Worm (Caenorhabditis elegans): Measurements from ENCODE around the gene clec-132.

The clec-132 gene

ce11 chrII:3576742-3577141, at the start of gene clec-132:
TSS of gene clec-132 (plus strand) at chrII:3577042.
- TF ChIP-seq ztf-16 (tag; optimal IDR thresholded peaks at IDR 0.05) (no peak), C38D4.7 (GFP tag; optimal IDR thresholded peaks at IDR 0.05) (no peak)

ce11 chrII:3527460-3527859, 49.4 kb upstream of the clec-132 start:
- TF ChIP-seq lim-6 (tag; optimal IDR thresholded peaks at IDR 0.05) (peak; percentile 17), ceh-48 (tag; optimal IDR thresholded peaks at IDR 0.05) (no peak), ceh-14 (tag; optimal IDR thresholded peaks at IDR 0.05) (peak; percentile 67)

- TF ChIP-seq K09A11.1 (tag; optimal IDR thresholded peaks at IDR 0.05; ENCODE audit: insufficient read depth) = no peak
- TF ChIP-seq tbx-2 (tag; optimal IDR thresholded peaks at IDR 0.05) = no peak
- no peak for TF ChIP-seq odd-2 (tag; optimal IDR thresholded peaks at IDR 0.05)
- TF ChIP-seq ceh-31 (tag; optimal IDR thresholded peaks at IDR 0.05) = no peak
- no peak for TF ChIP-seq che-1 (tag; optimal IDR thresholded peaks at IDR 0.05)
- no peak for TF ChIP-seq ref-2 (tag; optimal IDR thresholded peaks at IDR 0.05)
- TF ChIP-seq eyg-1 (tag; optimal IDR thresholded peaks at IDR 0.05) = no peak
- no peak for TF ChIP-seq hlh-8 (tag; optimal IDR thresholded peaks at IDR 0.05)
- TF ChIP-seq elt-2 (tag; optimal IDR thresholded peaks at IDR 0.05) = no peak
- TF ChIP-seq ahr-1 (tag; optimal IDR thresholded peaks at IDR 0.05) = no peak
- TF ChIP-seq unc-3 (GFP tag; conservative IDR thresholded peaks at IDR 0.05) = no peak
- TF ChIP-seq unc-3 (tag; optimal IDR thresholded peaks at IDR 0.05) = no peak
- no peak for TF ChIP-seq mec-3 (tag; optimal IDR thresholded peaks at IDR 0.05; ENCODE audit: borderline replicate concordance)
- TF ChIP-seq pros-1 (tag; optimal IDR thresholded peaks at IDR 0.05) = no peak
- TF ChIP-seq C38D4.7 (GFP tag; optimal IDR thresholded peaks at IDR 0.05) = no peak
- TF ChIP-seq ceh-19 (GFP tag; optimal IDR thresholded peaks at IDR 0.05) = no peak
- TF ChIP-seq ttx-3 (tag; optimal IDR thresholded peaks at IDR 0.05) = no peak
- no peak for TF ChIP-seq lin-11 (tag; optimal IDR thresholded peaks at IDR 0.05)
- no peak for TF ChIP-seq ceh-22 (tag; optimal IDR thresholded peaks at IDR 0.05)
- TF ChIP-seq hlh-15 (tag; optimal IDR thresholded peaks at IDR 0.05) = no peak
- no peak for TF ChIP-seq pha-2 (tag; optimal IDR thresholded peaks at IDR 0.05)
These were observed 48.6 kb upstream of the clec-132 start, which contains the start of gene ncs-6 for ce11 chrII:3528256-3528655. TSS of gene ncs-6 (minus strand) at chrII:3528516.

- TF ChIP-seq unc-3 (GFP tag; conservative IDR thresholded peaks at IDR 0.05) (no peak), unc-3 (tag; optimal IDR thresholded peaks at IDR 0.05) (no peak), ets-4 (tag; optimal IDR thresholded peaks at IDR 0.05) (no peak), fax-1 (tag; optimal IDR thresholded peaks at IDR 0.05) (no peak), pat-9 (tag; optimal IDR thresholded peaks at IDR 0.05) (no peak), sox-2 (GFP tag; IDR thresholded peaks at IDR 0.05) (no peak), ahr-1 (tag; optimal IDR thresholded peaks at IDR 0.05) (no peak), ama-1 (optimal IDR thresholded peaks at IDR 0.05) (no peak), pros-1 (tag; optimal IDR thresholded peaks at IDR 0.05) (no peak), C08G9.2 (tag; optimal IDR thresholded peaks at IDR 0.05) (no peak), syd-9 (tag; optimal IDR thresholded peaks at IDR 0.05) (no peak), nfya-1 (tag; optimal IDR thresholded peaks at IDR 0.05) (no peak), ceh-31 (tag; optimal IDR thresholded peaks at IDR 0.05) (no peak), npax-4 (tag; optimal IDR thresholded peaks at IDR 0.05) (no peak), madf-2 (tag; optimal IDR thresholded peaks at IDR 0.05) (no peak), hlh-8 (tag; optimal IDR thresholded peaks at IDR 0.05) (no peak), lin-11 (tag; optimal IDR thresholded peaks at IDR 0.05) (no peak), ceh-19 (GFP tag; optimal IDR thresholded peaks at IDR 0.05) (no peak), hlh-13 (GFP tag; optimal IDR thresholded peaks at IDR 0.05) (no peak)
These were observed 36.7 kb upstream of the clec-132 start for ce11 chrII:3540151-3540550.

All from whole organism, late embryonic.